Fruit fly (Drosophila melanogaster) whole organism, wandering third instar larva: ENCODE measurements around the gene Klp67A.
A peak's percentile ranks its signal among the peaks of the same experiment; 100 is the strongest.

Experiments
- Abd-B ChIP-seq: fragments of >200 bp; optimal IDR thresholded peaks from 2 replicates; lab custom pipeline; 2017; ENCODE audit warnings: missing biosample characterization, missing genetic modification characterization
- CG32264 ChIP-seq: fragments of 200-800 bp; sonication (Bioruptor generic); optimal IDR thresholded peaks from 2 replicates; lab custom pipeline; 2016; ENCODE audit warnings: missing biosample characterization, missing genetic modification characterization
- CG9705 ChIP-seq: fragments of 200-800 bp; sonication (Bioruptor generic); optimal IDR thresholded peaks from 2 replicates; lab custom pipeline; 2018; ENCODE audit warnings: missing biosample characterization, mild to moderate bottlenecking, missing genetic modification characterization
- CrebA ChIP-seq: fragments of 200-800 bp; sonication (Bioruptor generic); optimal IDR thresholded peaks from 2 replicates; lab custom pipeline; 2016; ENCODE audit warnings: missing biosample characterization, mild to moderate bottlenecking, missing genetic modification characterization, borderline replicate concordance
- Dfd ChIP-seq: fragments of >200 bp; optimal IDR thresholded peaks from 2 replicates; lab custom pipeline; 2017; ENCODE audit warnings: missing biosample characterization, missing genetic modification characterization
- Dif ChIP-seq: fragments of 200-275, 200-300 bp; sonication (Bioruptor generic); optimal IDR thresholded peaks from 2 replicates; lab custom pipeline; 2018; ENCODE audit warnings: missing biosample characterization, missing genetic modification characterization; ENCODE audit not compliant: partially characterized antibody
- GATAd ChIP-seq: sonication (Bioruptor generic); optimal IDR thresholded peaks from 2 replicates; lab custom pipeline; 2016; ENCODE audit warnings: missing biosample characterization, missing genetic modification characterization
- HLH106 ChIP-seq: fragments of 200-800 bp; optimal IDR thresholded peaks from 3 replicates; lab custom pipeline; 2019; ENCODE audit warnings: missing biosample characterization, mild to moderate bottlenecking, missing genetic modification characterization, moderate library complexity
- Hnf4 ChIP-seq: fragments of 200-800 bp; sonication (Bioruptor generic); optimal IDR thresholded peaks from 2 replicates; lab custom pipeline; 2016; ENCODE audit warnings: missing biosample characterization, mild to moderate bottlenecking, missing genetic modification characterization
- Hr78 ChIP-seq: fragments of >200 bp; optimal IDR thresholded peaks from 2 replicates; lab custom pipeline; 2017; ENCODE audit warnings: missing biosample characterization, missing genetic modification characterization
- Hr83 ChIP-seq: fragments of 200-300 bp; sonication (Bioruptor generic); optimal IDR thresholded peaks from 2 replicates; lab custom pipeline; 2016; ENCODE audit warnings: missing biosample characterization, mild to moderate bottlenecking, missing genetic modification characterization, moderate library complexity; ENCODE audit not compliant: poor library complexity, severe bottlenecking
- Jra ChIP-seq: sonication (Bioruptor generic); optimal IDR thresholded peaks from 2 replicates; lab custom pipeline; 2016; ENCODE audit warnings: missing biosample characterization, missing genetic modification characterization
- Mio ChIP-seq: sonication (Bioruptor generic); optimal IDR thresholded peaks from 2 replicates; lab custom pipeline; 2016; ENCODE audit warnings: missing biosample characterization, missing genetic modification characterization
- Myc ChIP-seq: fragments of >200 bp; optimal IDR thresholded peaks from 2 replicates; lab custom pipeline; 2017
- N ChIP-seq: fragments of >200 bp; optimal IDR thresholded peaks from 2 replicates; lab custom pipeline; 2018; ENCODE audit warnings: missing biosample characterization, missing external identifiers, missing genetic modification characterization
- OdsH ChIP-seq: fragments of 200-800 bp; sonication (Bioruptor generic); optimal IDR thresholded peaks from 2 replicates; lab custom pipeline; 2016; ENCODE audit warnings: missing biosample characterization, mild to moderate bottlenecking, missing genetic modification characterization
- Rel ChIP-seq, 2 experiments: fragments of 200-800 bp; sonication (Bioruptor generic) in 1 of 2; optimal IDR thresholded peaks; 2 replicates in 1 of 2; 3 replicates in 1 of 2; lab custom pipeline; 2016 to 2019; ENCODE audit warnings: mild to moderate bottlenecking in 2 of 2, missing biosample characterization in 2 of 2, missing genetic modification characterization in 2 of 2, moderate library complexity in 1 of 2
- Sp1 ChIP-seq: fragments of 200-800 bp; sonication (Bioruptor generic); optimal IDR thresholded peaks from 3 replicates; lab custom pipeline; 2019; ENCODE audit warnings: missing biosample characterization, mild to moderate bottlenecking, missing genetic modification characterization, moderate library complexity
- Vsx2 ChIP-seq: fragments of 200-300, 225-300 bp; sonication (Bioruptor generic); optimal IDR thresholded peaks from 2 replicates; lab custom pipeline; 2018; ENCODE audit warnings: missing biosample characterization, missing genetic modification characterization; ENCODE audit not compliant: partially characterized antibody
- br ChIP-seq: fragments of 200-800 bp; sonication (Bioruptor generic); optimal IDR thresholded peaks from 2 replicates; lab custom pipeline; 2016; ENCODE audit warnings: missing biosample characterization, missing genetic modification characterization
- brk ChIP-seq: fragments of 200-800 bp; sonication (Bioruptor generic); optimal IDR thresholded peaks from 2 replicates; lab custom pipeline; 2016; ENCODE audit warnings: missing biosample characterization, mild to moderate bottlenecking, missing genetic modification characterization
- dl ChIP-seq, 2 experiments: fragments of 175-275, 200-275 bp in 1 of 2; fragments of 200-275 bp in 1 of 2; sonication (Bioruptor generic); optimal IDR thresholded peaks; lab custom pipeline; 2018; ENCODE audit warnings: mild to moderate bottlenecking in 2 of 2, missing biosample characterization in 2 of 2, missing genetic modification characterization in 2 of 2, moderate library complexity in 2 of 2; ENCODE audit not compliant: partially characterized antibody in 2 of 2, insufficient read depth in 1 of 2
- dmrt93B ChIP-seq: fragments of 200-800 bp; sonication (Bioruptor generic); optimal IDR thresholded peaks from 2 replicates; lab custom pipeline; 2018; ENCODE audit warnings: missing biosample characterization, mild to moderate bottlenecking, missing genetic modification characterization
- dsf ChIP-seq: sonication (Bioruptor generic); optimal IDR thresholded peaks from 2 replicates; lab custom pipeline; 2016; ENCODE audit warnings: missing biosample characterization, missing genetic modification characterization, borderline replicate concordance
- ey ChIP-seq: fragments of 200-800 bp; sonication (Bioruptor generic); optimal IDR thresholded peaks from 2 replicates; lab custom pipeline; 2016; ENCODE audit warnings: missing biosample characterization, missing genetic modification characterization
- foxo ChIP-seq, 2 experiments: fragments of 200-800 bp; sonication (Bioruptor generic); optimal IDR thresholded peaks; 2 replicates in 1 of 2; 3 replicates in 1 of 2; lab custom pipeline; 2016 to 2017; ENCODE audit warnings: missing biosample characterization in 2 of 2, missing genetic modification characterization in 2 of 2
- fru ChIP-seq: fragments of 200-800 bp; sonication (Bioruptor generic); optimal IDR thresholded peaks from 3 replicates; lab custom pipeline; 2016; ENCODE audit warnings: missing biosample characterization, mild to moderate bottlenecking, missing genetic modification characterization
- h ChIP-seq: fragments of 200-800 bp; sonication (Bioruptor generic); optimal IDR thresholded peaks from 3 replicates; lab custom pipeline; 2016; ENCODE audit warnings: missing biosample characterization, mild to moderate bottlenecking, missing genetic modification characterization
- jim ChIP-seq: fragments of 175-275, 200-325 bp; sonication (Bioruptor generic); optimal IDR thresholded peaks from 2 replicates; lab custom pipeline; 2016; ENCODE audit warnings: missing biosample characterization, mild to moderate bottlenecking, missing genetic modification characterization
- lola ChIP-seq: fragments of >200 bp; optimal IDR thresholded peaks from 2 replicates; lab custom pipeline; 2017; ENCODE audit warnings: missing biosample characterization, missing genetic modification characterization
- pan ChIP-seq: fragments of >200 bp; optimal IDR thresholded peaks from 2 replicates; lab custom pipeline; 2017
- psq ChIP-seq: fragments of 200-800 bp; sonication (Bioruptor generic); optimal IDR thresholded peaks from 3 replicates; lab custom pipeline; 2017; ENCODE audit warnings: missing biosample characterization, mild to moderate bottlenecking, missing genetic modification characterization, moderate library complexity
- rgr ChIP-seq: fragments of 200-800 bp; sonication (Bioruptor generic); optimal IDR thresholded peaks from 3 replicates; lab custom pipeline; 2016; ENCODE audit warnings: missing biosample characterization, mild to moderate bottlenecking, missing genetic modification characterization
- sage ChIP-seq: fragments of 200-800 bp; sonication (Bioruptor generic); optimal IDR thresholded peaks from 2 replicates; lab custom pipeline; 2016; ENCODE audit warnings: missing biosample characterization, mild to moderate bottlenecking, missing genetic modification characterization
- sv ChIP-seq: fragments of 200-800 bp; sonication (Bioruptor generic); optimal IDR thresholded peaks from 3 replicates; lab custom pipeline; 2016; ENCODE audit warnings: missing biosample characterization, missing genetic modification characterization
- tai ChIP-seq: sonication (Bioruptor generic); optimal IDR thresholded peaks from 2 replicates; lab custom pipeline; 2016; ENCODE audit warnings: missing biosample characterization, missing genetic modification characterization
- usp ChIP-seq: fragments of >200 bp; optimal IDR thresholded peaks from 2 replicates; lab custom pipeline; 2017; ENCODE audit warnings: missing biosample characterization, missing genetic modification characterization
- woc ChIP-seq: sonication (Bioruptor generic); optimal IDR thresholded peaks from 2 replicates; lab custom pipeline; 2016; ENCODE audit warnings: missing biosample characterization, mild to moderate bottlenecking, missing genetic modification characterization

Klp67A gene

dm6 chr3L:9384445-9385079 lies 17.7 kb upstream of the Klp67A start:
- TF ChIP-seq psq (GFP tag; lab: Kevin White, UChicago) (peak; percentile 54), tai (GFP tag; lab: Kevin White, UChicago) (no peak)
- TF ChIP-seq, all 38 proteins: peak for 1

DNA sequence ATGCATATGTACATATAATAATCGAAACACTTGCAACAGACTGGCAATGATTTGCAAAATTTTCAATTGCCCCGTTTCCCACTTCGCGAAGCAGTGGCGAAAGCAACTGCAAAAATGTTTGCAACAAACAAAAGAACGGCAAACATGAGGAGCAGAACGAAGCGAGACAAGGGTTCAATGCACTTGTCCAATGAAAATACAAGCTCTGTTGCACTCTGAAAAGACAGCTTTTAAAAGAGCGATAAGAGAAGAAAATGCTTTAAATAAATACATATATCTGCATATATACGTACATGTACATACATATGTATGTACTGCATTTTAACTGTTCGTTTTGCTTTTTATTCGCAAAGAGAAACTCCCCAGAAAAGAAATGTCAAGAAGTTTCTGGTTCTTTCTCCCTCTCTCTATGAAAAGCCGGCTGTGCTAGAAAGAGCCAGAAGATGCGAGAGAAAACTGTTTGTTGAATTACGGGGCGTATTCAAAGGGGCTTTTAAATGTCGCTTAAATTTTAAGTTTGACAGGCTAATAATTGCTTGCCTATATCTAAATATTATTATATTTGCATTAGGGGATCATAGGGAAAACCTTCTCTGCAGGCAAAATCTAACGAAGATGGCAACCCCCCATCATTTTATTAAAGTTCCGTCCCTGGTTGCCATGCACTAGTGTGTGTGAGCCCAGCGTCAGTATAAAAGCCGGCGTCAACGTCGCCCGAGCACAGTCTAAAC lies 16.7 kb upstream of the Klp67A start, which contains the start of gene Hsp27:
Gene Hsp27 (plus strand): TSS at position 719 of the 731 bp plus-strand sequence.
- TF ChIP-seq Jra (GFP tag; lab: Kevin White, UChicago) (peak; percentile 98), sage (GFP tag; lab: Kevin White, UChicago) (peak; percentile 99), jim (GFP tag; lab: Kevin White, UChicago) (peak; percentile 78), pan (lab: Kevin White, UChicago) (no peak), h (GFP tag; lab: Kevin White, UChicago) (peak; percentile 100), Dfd (GFP tag; lab: Kevin White, UChicago) (no peak), Myc (no peak), Abd-B (no peak), woc (GFP tag; lab: Kevin White, UChicago) (peak; percentile 100), Vsx2 (GFP tag; lab: Kevin White, UChicago) (no peak), Dif (GFP tag; lab: Kevin White, UChicago) (no peak), Sp1 (GFP tag; lab: Kevin White, UChicago) (peak; percentile 100), brk (GFP tag; lab: Kevin White, UChicago) (peak; percentile 98), dl (GFP tag; optimal IDR thresholded peaks at IDR 0.05; lab: Kevin White, UChicago; ENCODE audit: insufficient read depth in 1 of 2, partially characterized antibody in 2 of 2) (no peak), foxo (GFP tag; optimal IDR thresholded peaks at IDR 0.05; lab: Kevin White, UChicago) (peak; percentile 97 to 100), rgr (GFP tag; lab: Kevin White, UChicago) (peak; percentile 100), Hr83 (GFP tag; lab: Kevin White, UChicago) (peak; percentile 99), OdsH (GFP tag; lab: Kevin White, UChicago) (peak; percentile 100), HLH106 (tag; lab: Kevin White, UChicago) (peak; percentile 100), CG9705 (GFP tag; lab: Kevin White, UChicago) (peak; percentile 98), CG32264 (GFP tag; lab: Kevin White, UChicago) (peak; percentile 99), ey (GFP tag; lab: Kevin White, UChicago) (peak; percentile 99), dsf (GFP tag; lab: Kevin White, UChicago) (peak; percentile 96), usp (GFP tag; lab: Kevin White, UChicago) (no peak), lola (GFP tag; lab: Kevin White, UChicago) (no peak), br (GFP tag; lab: Kevin White, UChicago) (peak; percentile 100), N (no peak), Hr78 (GFP tag; lab: Kevin White, UChicago) (no peak), Mio (GFP tag; lab: Kevin White, UChicago) (peak; percentile 93), CrebA (no peak), dmrt93B (GFP tag; lab: Kevin White, UChicago) (peak; percentile 100), Rel (GFP tag; optimal IDR thresholded peaks at IDR 0.05; lab: Kevin White, UChicago) (peak; percentile 99), Rel (tag; optimal IDR thresholded peaks at IDR 0.05; lab: Kevin White, UChicago) (peak; percentile 94), sv (peak; percentile 96), psq (GFP tag; lab: Kevin White, UChicago) (peak; percentile 100), GATAd (peak; percentile 96), tai (GFP tag; lab: Kevin White, UChicago) (peak; percentile 96), fru (peak; percentile 100), Hnf4 (peak; percentile 99)
- TF ChIP-seq, all 38 proteins: peak for 26
